Fruit fly (Drosophila melanogaster) whole organism, embryonic: Measurements from ENCODE around the gene Bicra.

Experiments
- CG10274 ChIP-seq: fragments of 200-800 bp; sonication (Bioruptor generic); optimal IDR thresholded peaks from 3 replicates; lab custom pipeline; 2017; ENCODE audit warnings: missing biosample characterization, mild to moderate bottlenecking, missing genetic modification characterization
- CG11398 ChIP-seq: fragments of 200-800 bp; sonication (Bioruptor generic); optimal IDR thresholded peaks from 2 replicates; lab custom pipeline; 2016; ENCODE audit warnings: missing biosample characterization, missing genetic modification characterization
- CG11723 ChIP-seq: fragments of 200-800 bp; sonication (Bioruptor generic); optimal IDR thresholded peaks from 2 replicates; lab custom pipeline; 2017; ENCODE audit warnings: missing biosample characterization, mild to moderate bottlenecking, missing genetic modification characterization
- CG12104 ChIP-seq: fragments of 200-800 bp; sonication (Bioruptor generic); optimal IDR thresholded peaks from 3 replicates; lab custom pipeline; 2016; ENCODE audit warnings: missing biosample characterization, missing genetic modification characterization
- CG12744 ChIP-seq: fragments of 200-800 bp; sonication (Bioruptor generic); optimal IDR thresholded peaks from 2 replicates; lab custom pipeline; 2016; ENCODE audit warnings: missing biosample characterization, missing genetic modification characterization
- CG13296 ChIP-seq: fragments of 200-800 bp; sonication (Bioruptor generic); optimal IDR thresholded peaks from 3 replicates; lab custom pipeline; 2018; ENCODE audit warnings: missing biosample characterization, mild to moderate bottlenecking, missing genetic modification characterization
- CG14667 ChIP-seq: fragments of 200-800 bp; sonication (Bioruptor generic); IDR thresholded peaks from 2 replicates; pipeline ENCODE4 v1.3.6; 2022; ENCODE audit warnings: missing biosample characterization, missing genetic modification characterization
- CG15601 ChIP-seq: fragments of 200-800 bp; sonication (Bioruptor generic); optimal IDR thresholded peaks from 3 replicates; lab custom pipeline; 2019; ENCODE audit warnings: missing biosample characterization, mild to moderate bottlenecking, missing genetic modification characterization, moderate library complexity
- CG1647 ChIP-seq: fragments of 200-800 bp; sonication (Bioruptor generic); optimal IDR thresholded peaks from 3 replicates; lab custom pipeline; 2016; ENCODE audit warnings: missing biosample characterization, missing genetic modification characterization
- CG17385 ChIP-seq: fragments of 200-800 bp; sonication (Bioruptor generic); optimal IDR thresholded peaks from 3 replicates; lab custom pipeline; 2018; ENCODE audit warnings: missing biosample characterization, mild to moderate bottlenecking, missing genetic modification characterization
- CG31388 ChIP-seq: fragments of 200-800 bp; sonication (Bioruptor generic); optimal IDR thresholded peaks from 2 replicates; lab custom pipeline; 2016; ENCODE audit warnings: missing biosample characterization, missing genetic modification characterization
- CG3407 ChIP-seq: fragments of 200-800 bp; sonication (Bioruptor generic); optimal IDR thresholded peaks from 2 replicates; lab custom pipeline; 2018; ENCODE audit warnings: missing biosample characterization, mild to moderate bottlenecking, missing genetic modification characterization
- CG34422 ChIP-seq: fragments of 200-800 bp; sonication (Bioruptor generic); IDR thresholded peaks from 3 replicates; pipeline ENCODE4 v1.3.6; 2022; ENCODE audit warnings: missing biosample characterization, missing genetic modification characterization
- CG3838 ChIP-seq: fragments of 200-800 bp; sonication (Bioruptor generic); optimal IDR thresholded peaks from 3 replicates; lab custom pipeline; 2016; ENCODE audit warnings: missing biosample characterization, missing genetic modification characterization
- CG43689 ChIP-seq: fragments of 200-800 bp; sonication (Bioruptor generic); IDR thresholded peaks from 2 replicates; pipeline ENCODE4 v1.3.6; 2022; ENCODE audit warnings: missing biosample characterization, missing genetic modification characterization
- CG4617 ChIP-seq: fragments of 200-800 bp; sonication (Bioruptor generic); optimal IDR thresholded peaks from 3 replicates; lab custom pipeline; 2016; ENCODE audit warnings: missing biosample characterization, missing genetic modification characterization, borderline replicate concordance
- CG6654 ChIP-seq: fragments of 200-800 bp; sonication (Bioruptor generic); optimal IDR thresholded peaks from 2 replicates; lab custom pipeline; 2017; ENCODE audit warnings: missing biosample characterization, mild to moderate bottlenecking, missing genetic modification characterization
- CG6765 ChIP-seq: fragments of 200-800 bp; sonication (Bioruptor generic); optimal IDR thresholded peaks from 3 replicates; lab custom pipeline; 2017; ENCODE audit warnings: missing biosample characterization, mild to moderate bottlenecking, missing genetic modification characterization
- CG8924 ChIP-seq: fragments of 200-800 bp; optimal IDR thresholded peaks from 3 replicates; lab custom pipeline; 2019; ENCODE audit warnings: missing biosample characterization, mild to moderate bottlenecking, missing genetic modification characterization, moderate library complexity
- Eip74EF ChIP-seq, 2 experiments: fragments of 200-800 bp in 1 of 2; fragments of >200 bp in 1 of 2; sonication (Bioruptor generic) in 1 of 2; optimal IDR thresholded peaks; 2 replicates each; lab custom pipeline; 2017 to 2019; ENCODE audit warnings: missing biosample characterization in 2 of 2, missing genetic modification characterization in 2 of 2, mild to moderate bottlenecking in 1 of 2, moderate library complexity in 1 of 2
- Gug ChIP-seq: fragments of 200-800 bp; sonication (Bioruptor generic); IDR thresholded peaks from 4 replicates; pipeline ENCODE4 v1.3.6; 2022; ENCODE audit warnings: missing biosample characterization, missing genetic modification characterization
- Hand ChIP-seq: fragments of 200-800 bp; sonication (Bioruptor generic); optimal IDR thresholded peaks from 2 replicates; lab custom pipeline; 2017; ENCODE audit warnings: mild to moderate bottlenecking, missing biosample characterization, missing genetic modification reagents, missing genetic modification characterization
- Hr78 ChIP-seq, 2 experiments: fragments of 200-800 bp in 1 of 2; fragments of >200 bp in 1 of 2; sonication (Bioruptor generic) in 1 of 2; optimal IDR thresholded peaks; 2 replicates each; lab custom pipeline; 2017 to 2019; ENCODE audit warnings: missing biosample characterization in 2 of 2, missing genetic modification characterization in 2 of 2, mild to moderate bottlenecking in 1 of 2, moderate library complexity in 1 of 2
- MTF-1 ChIP-seq: fragments of 200-800 bp; sonication (Bioruptor generic); optimal IDR thresholded peaks from 2 replicates; lab custom pipeline; 2018; ENCODE audit warnings: missing biosample characterization, mild to moderate bottlenecking, missing genetic modification characterization, borderline replicate concordance
- Scr ChIP-seq: fragments of 200-800 bp; sonication (Bioruptor generic); IDR thresholded peaks from 2 replicates; pipeline ENCODE4 v1.3.6; 2022; ENCODE audit warnings: missing biosample characterization, missing genetic modification characterization; ENCODE audit not compliant: partially characterized antibody
- Ssrp ChIP-seq: fragments of 200-800 bp; sonication (Bioruptor generic); optimal IDR thresholded peaks from 2 replicates; lab custom pipeline; 2018; ENCODE audit warnings: missing biosample characterization, mild to moderate bottlenecking, missing genetic modification characterization, moderate library complexity
- Xbp1 ChIP-seq: fragments of 200-800 bp; sonication (Bioruptor generic); optimal IDR thresholded peaks from 3 replicates; lab custom pipeline; 2016; ENCODE audit warnings: missing biosample characterization, mild to moderate bottlenecking, missing genetic modification characterization
- amos ChIP-seq: fragments of 200-800 bp; sonication (Bioruptor generic); IDR thresholded peaks from 2 replicates; pipeline ENCODE4 v1.3.6; 2022; ENCODE audit warnings: missing biosample characterization, missing genetic modification characterization; ENCODE audit not compliant: partially characterized antibody
- cg ChIP-seq: fragments of 200-800 bp; sonication (Bioruptor generic); optimal IDR thresholded peaks from 3 replicates; lab custom pipeline; 2019; ENCODE audit warnings: missing biosample characterization, mild to moderate bottlenecking, missing genetic modification characterization, moderate library complexity
- chn ChIP-seq: fragments of 200-800 bp; sonication (Bioruptor generic); optimal IDR thresholded peaks from 2 replicates; lab custom pipeline; 2016; ENCODE audit warnings: missing biosample characterization, missing genetic modification characterization
- dati ChIP-seq: fragments of 200-800 bp; sonication (Bioruptor generic); IDR thresholded peaks from 2 replicates; pipeline ENCODE4 v1.3.6; 2022; ENCODE audit warnings: missing biosample characterization, missing genetic modification characterization
- fru ChIP-seq: fragments of >200 bp; optimal IDR thresholded peaks from 2 replicates; lab custom pipeline; 2017
- gt ChIP-seq: fragments of 200-800 bp; sonication (Bioruptor generic); IDR thresholded peaks from 2 replicates; pipeline ENCODE4 v1.3.6; 2022; ENCODE audit warnings: missing biosample characterization, missing genetic modification characterization
- hkb ChIP-seq, 2 experiments: fragments of 200-800 bp in 1 of 2; fragments of >200 bp in 1 of 2; sonication (Bioruptor generic) in 1 of 2; IDR thresholded peaks in 1 of 2; optimal IDR thresholded peaks in 1 of 2; 2 replicates each; pipeline versions ENCODE4 v1.3.6 to Lab custom; 2017 to 2022; ENCODE audit warnings: missing biosample characterization in 1 of 2, missing genetic modification characterization in 1 of 2
- insv ChIP-seq, 2 experiments: fragments of 200-800 bp; sonication (Bioruptor generic); optimal IDR thresholded peaks; 3 replicates each; lab custom pipeline; 2016 to 2018; ENCODE audit warnings: missing biosample characterization in 2 of 2, missing genetic modification characterization in 2 of 2
- kni ChIP-seq: fragments of 200-800 bp; sonication (Bioruptor generic); optimal IDR thresholded peaks from 3 replicates; lab custom pipeline; 2017; ENCODE audit warnings: mild to moderate bottlenecking, missing biosample characterization, missing genetic modification reagents, missing genetic modification characterization
- lola ChIP-seq, 3 experiments: fragments of >200 bp in 2 of 3; fragments of 200-800 bp in 1 of 3; sonication (Bioruptor generic) in 1 of 3; optimal IDR thresholded peaks; 2 replicates each; lab custom pipeline; 2017 to 2019; ENCODE audit warnings: missing biosample characterization in 3 of 3, missing genetic modification characterization in 3 of 3, mild to moderate bottlenecking in 1 of 3, moderate library complexity in 1 of 3
- maf-S ChIP-seq: fragments of 200-800 bp; sonication (Bioruptor generic); optimal IDR thresholded peaks from 2 replicates; lab custom pipeline; 2016; ENCODE audit warnings: missing biosample characterization, missing genetic modification characterization
- nom ChIP-seq: fragments of 200-800 bp; sonication (Bioruptor generic); optimal IDR thresholded peaks from 2 replicates; lab custom pipeline; 2017; ENCODE audit warnings: missing biosample characterization, missing genetic modification characterization, mild to moderate bottlenecking, moderate library complexity, missing genetic modification reagents
- ro ChIP-seq: fragments of 200-800 bp; sonication (Bioruptor generic); IDR thresholded peaks from 2 replicates; pipeline ENCODE4 v1.3.6; 2022; ENCODE audit warnings: missing biosample characterization, missing genetic modification characterization
- scrt ChIP-seq: fragments of 200-800 bp; sonication (Bioruptor generic); optimal IDR thresholded peaks from 2 replicates; lab custom pipeline; 2018; ENCODE audit warnings: missing biosample characterization, mild to moderate bottlenecking, missing genetic modification characterization, moderate library complexity
- sd ChIP-seq: fragments of 200-800 bp; sonication (Bioruptor generic); optimal IDR thresholded peaks from 3 replicates; lab custom pipeline; 2018; ENCODE audit warnings: missing biosample characterization, mild to moderate bottlenecking, missing genetic modification characterization, moderate library complexity
- seq ChIP-seq: fragments of 200-800 bp; sonication (Bioruptor generic); IDR thresholded peaks from 2 replicates; pipeline ENCODE4 v1.3.6; 2022; ENCODE audit warnings: missing biosample characterization, missing genetic modification characterization
- sim ChIP-seq: fragments of 200-800 bp; sonication (Bioruptor generic); IDR thresholded peaks from 2 replicates; pipeline ENCODE4 v1.3.6; 2022; ENCODE audit warnings: missing biosample characterization, missing genetic modification characterization
- stc ChIP-seq: fragments of 200-800 bp; sonication (Bioruptor generic); IDR thresholded peaks from 2 replicates; pipeline ENCODE4 v1.3.6; 2022; ENCODE audit warnings: missing biosample characterization, missing genetic modification characterization
- tio ChIP-seq: fragments of 200-800 bp; sonication (Bioruptor generic); optimal IDR thresholded peaks from 2 replicates; lab custom pipeline; 2017; ENCODE audit warnings: missing biosample characterization, missing genetic modification characterization, inconsistent platforms
- vnd ChIP-seq: fragments of 200-800 bp; sonication (Bioruptor generic); IDR thresholded peaks from 3 replicates; pipeline ENCODE4 v1.3.6; 2022; ENCODE audit warnings: missing biosample characterization, missing genetic modification characterization; ENCODE audit not compliant: partially characterized antibody

Gene Bicra

dm6 chr3R:29112398-29113150 lies 49.7 kb downstream of the Bicra start, which contains the start of the genes alpha-Man-Ib and Pdhb (continued):
- peak; percentile 80 for TF ChIP-seq CG14667 (GFP tag; lab: Robert Waterston, UW)
- no peak for TF ChIP-seq CG43689
- TF ChIP-seq stc (GFP tag; lab: Robert Waterston, UW): peak; percentile 75
- peak; percentile 75 for TF ChIP-seq hkb (optimal IDR thresholded peaks at IDR 0.05; lab: Kevin White, UChicago)
- TF ChIP-seq hkb (GFP tag; IDR thresholded peaks at IDR 0.05; lab: Robert Waterston, UW): peak; percentile 69
- TF ChIP-seq CG6765 (GFP tag; lab: Kevin White, UChicago): peak; percentile 24
- TF ChIP-seq dati (GFP tag; lab: Robert Waterston, UW): no peak
- peak; percentile 50 for TF ChIP-seq CG13296 (GFP tag; lab: Kevin White, UChicago)
- peak; percentile 50; the same call in 1 of the 2 replicates for TF ChIP-seq ro (GFP tag; lab: Robert Waterston, UW)
- peak; percentile 29; the same call in 1 of the 2 replicates for TF ChIP-seq amos
- TF ChIP-seq seq (GFP tag; lab: Robert Waterston, UW): peak; percentile 54; the same call in 1 of the 2 replicates
- TF ChIP-seq Scr (GFP tag; lab: Robert Waterston, UW): peak; percentile 37; the same call in 1 of the 2 replicates
- peak in 1 of 2 experiments; percentile 51 for TF ChIP-seq insv (GFP tag; optimal IDR thresholded peaks at IDR 0.05; lab: Kevin White, UChicago)
- TF ChIP-seq Hr78 (GFP tag; optimal IDR thresholded peaks at IDR 0.05; lab: Kevin White, UChicago): peak in 1 of 2 experiments; percentile 13
- TF ChIP-seq kni (GFP tag; lab: Kevin White, UChicago): no peak
- peak; percentile 72 for TF ChIP-seq CG12104 (GFP tag; lab: Kevin White, UChicago)
- peak; percentile 87 for TF ChIP-seq CG34422 (GFP tag; lab: Robert Waterston, UW)
- TF ChIP-seq cg (GFP tag; lab: Kevin White, UChicago): no peak
- peak; percentile 57 for TF ChIP-seq scrt (GFP tag; lab: Kevin White, UChicago)
- TF ChIP-seq Xbp1 (GFP tag; lab: Kevin White, UChicago): peak; percentile 87
- no peak for TF ChIP-seq CG3838 (GFP tag; lab: Kevin White, UChicago)
- peak; percentile 66 for TF ChIP-seq chn (GFP tag; lab: Kevin White, UChicago)
- no peak for TF ChIP-seq Eip74EF (GFP tag; optimal IDR thresholded peaks at IDR 0.05; lab: Kevin White, UChicago)
- peak; percentile 81 for TF ChIP-seq Ssrp (tag; lab: Kevin White, UChicago)
- no peak for TF ChIP-seq Hand (GFP tag; lab: Kevin White, UChicago)
- peak; percentile 45 for TF ChIP-seq nom (GFP tag; lab: Kevin White, UChicago)
- TF ChIP-seq CG1647 (GFP tag; lab: Kevin White, UChicago): peak; percentile 22
- TF ChIP-seq CG17385 (GFP tag; lab: Kevin White, UChicago): peak; percentile 64
- TF ChIP-seq CG31388: peak; percentile 25
- no peak for TF ChIP-seq tio (GFP tag; lab: Kevin White, UChicago)
- TF ChIP-seq sd (tag; lab: Kevin White, UChicago): peak; percentile 92
- peak; percentile 84; the same call in 3 of the 4 replicates for TF ChIP-seq Gug (GFP tag; lab: Robert Waterston, UW)
- TF ChIP-seq CG3407 (GFP tag; lab: Kevin White, UChicago): peak; percentile 40
- peak; percentile 32; the same call in 1 of the 2 replicates for TF ChIP-seq gt (GFP tag; lab: Robert Waterston, UW)
- peak; percentile 90 for TF ChIP-seq CG4617 (GFP tag; lab: Kevin White, UChicago)
- peak; percentile 24 for TF ChIP-seq CG11723 (GFP tag; lab: Kevin White, UChicago)
- no peak for TF ChIP-seq fru (lab: Kevin White, UChicago)
- peak; percentile 23 for TF ChIP-seq CG10274
- TF ChIP-seq vnd (GFP tag; lab: Robert Waterston, UW): no peak
- TF ChIP-seq CG6654 (GFP tag; lab: Kevin White, UChicago): peak; percentile 5
- peak in 1 of 3 experiments; percentile 77 for TF ChIP-seq lola (GFP tag; optimal IDR thresholded peaks at IDR 0.05; lab: Kevin White, UChicago)
- peak; percentile 20 for TF ChIP-seq maf-S (GFP tag; lab: Kevin White, UChicago)
- peak; percentile 48 for TF ChIP-seq MTF-1 (GFP tag; lab: Kevin White, UChicago)
- no peak for TF ChIP-seq CG11398 (GFP tag; lab: Kevin White, UChicago)
- no peak for TF ChIP-seq CG12744
- peak; percentile 81 for TF ChIP-seq CG15601 (tag; lab: Kevin White, UChicago)
- peak; percentile 66 for TF ChIP-seq CG8924 (tag; lab: Kevin White, UChicago)
- no peak for TF ChIP-seq sim (GFP tag; lab: Robert Waterston, UW)
